Fruit fly (Drosophila melanogaster): ENCODE data around the gene Myt1.

The Myt1 gene

dm6 chr3L:5770817-5771425 is 8.5 kb downstream of the Myt1 start (continued):
- TF ChIP-seq CG13424 (tag; optimal IDR thresholded peaks at IDR 0.05) (peak; percentile 92), bowl (GFP tag; IDR thresholded peaks at IDR 0.05) (no peak), chm (GFP tag; IDR thresholded peaks at IDR 0.05) (no peak), CG15514 (GFP tag; optimal IDR thresholded peaks at IDR 0.05) (peak; percentile 65), mld (GFP tag; IDR thresholded peaks at IDR 0.05; ENCODE audit: partially characterized antibody) (no peak), dati (GFP tag; IDR thresholded peaks at IDR 0.05) (no peak), CG8089 (GFP tag; optimal IDR thresholded peaks at IDR 0.05) (peak; percentile 82), CG6683 (GFP tag; optimal IDR thresholded peaks at IDR 0.05) (peak; percentile 55), sisA (GFP tag; IDR thresholded peaks at IDR 0.05) (peak; percentile 69; the same call in 1 of the 2 replicates), dmrt11E (tag; optimal IDR thresholded peaks at IDR 0.05) (peak; percentile 80), onecut (GFP tag; IDR thresholded peaks at IDR 0.05) (no peak; the same call in 1 of the 2 replicates), Blimp-1 (GFP tag; optimal IDR thresholded peaks at IDR 0.05) (no peak), crol (GFP tag; IDR thresholded peaks at IDR 0.05) (peak; percentile 88), CG31441 (GFP tag; IDR thresholded peaks at IDR 0.05) (no peak; the same call in none of the 2 replicates), pfk (GFP tag; optimal IDR thresholded peaks at IDR 0.05) (peak; percentile 28), CG10565 (GFP tag; optimal IDR thresholded peaks at IDR 0.05) (peak; percentile 65), HLH54F (GFP tag; optimal IDR thresholded peaks at IDR 0.05) (peak; percentile 86), ham (GFP tag; IDR thresholded peaks at IDR 0.05) (no peak), hkb (optimal IDR thresholded peaks at IDR 0.05) (no peak), hkb (GFP tag; IDR thresholded peaks at IDR 0.05) (peak; percentile 75), Atf6 (GFP tag; IDR thresholded peaks at IDR 0.05) (peak; percentile 82), gfzf (GFP tag; optimal IDR thresholded peaks at IDR 0.05) (peak; percentile 14), Neu2 (GFP tag; optimal IDR thresholded peaks at IDR 0.05; ENCODE audit: borderline replicate concordance) (no peak), dpn (GFP tag; optimal IDR thresholded peaks at IDR 0.05) (peak; percentile 82 to 86), ttk (GFP tag; IDR thresholded peaks at IDR 0.05) (peak; percentile 41; the same call in 1 of the 2 replicates), Hsf (GFP tag; optimal IDR thresholded peaks at IDR 0.05) (peak; percentile 85), ken (GFP tag; IDR thresholded peaks at IDR 0.05) (0 out of 3 replicates have a peak, but pooled peaks have one; percentile 40), CG2199 (GFP tag; IDR thresholded peaks at IDR 0.05) (0 out of 3 replicates have a peak, but pooled peaks have one; percentile 23), MTF-1 (GFP tag; optimal IDR thresholded peaks at IDR 0.05; ENCODE audit: borderline replicate concordance) (no peak), pho (GFP tag; optimal IDR thresholded peaks at IDR 0.05) (peak; percentile 92), sens (GFP tag) (peak; percentile 98), CG1832 (GFP tag; optimal IDR thresholded peaks at IDR 0.05) (peak; percentile 98), bsh (GFP tag; optimal IDR thresholded peaks at IDR 0.05) (peak; percentile 54 to 81), esg (GFP tag; conservative IDR thresholded peaks at IDR 0.05) (peak; percentile 81), rib (GFP tag; IDR thresholded peaks at IDR 0.05) (no peak), CG12942 (GFP tag; optimal IDR thresholded peaks at IDR 0.05) (peak; percentile 59), tx (GFP tag; optimal IDR thresholded peaks at IDR 0.05) (peak; percentile 88), CG42726 (GFP tag; IDR thresholded peaks at IDR 0.05; ENCODE audit: partially characterized antibody) (peak; percentile 67; the same call in 1 of the 2 replicates), CG1647 (GFP tag; optimal IDR thresholded peaks at IDR 0.05) (peak; percentile 68), CG15269 (tag; optimal IDR thresholded peaks at IDR 0.05) (peak; percentile 89), luna (GFP tag; optimal IDR thresholded peaks at IDR 0.05) (peak; percentile 80), CG8281 (tag; optimal IDR thresholded peaks at IDR 0.05) (no peak), az2 (GFP tag; optimal IDR thresholded peaks at IDR 0.05) (peak; percentile 84), CG11696 (GFP tag; IDR thresholded peaks at IDR 0.05) (no peak), lov (optimal IDR thresholded peaks at IDR 0.05) (no peak), lov (GFP tag; IDR thresholded peaks at IDR 0.05) (peak; percentile 49; the same call in 1 of the 3 replicates), Myb (GFP tag; optimal IDR thresholded peaks at IDR 0.05) (peak; percentile 76), NC2β (GFP tag; optimal IDR thresholded peaks at IDR 0.05) (peak; percentile 80), Optix (GFP tag; IDR thresholded peaks at IDR 0.05) (no peak), Nf-YA (GFP tag; IDR thresholded peaks at IDR 0.05) (0 out of 2 replicates have a peak, but pooled peaks have one; percentile 10)

Measured in whole organism, embryonic.